Worm (Caenorhabditis elegans): ENCODE results near the gene pho-13.

DNA sequence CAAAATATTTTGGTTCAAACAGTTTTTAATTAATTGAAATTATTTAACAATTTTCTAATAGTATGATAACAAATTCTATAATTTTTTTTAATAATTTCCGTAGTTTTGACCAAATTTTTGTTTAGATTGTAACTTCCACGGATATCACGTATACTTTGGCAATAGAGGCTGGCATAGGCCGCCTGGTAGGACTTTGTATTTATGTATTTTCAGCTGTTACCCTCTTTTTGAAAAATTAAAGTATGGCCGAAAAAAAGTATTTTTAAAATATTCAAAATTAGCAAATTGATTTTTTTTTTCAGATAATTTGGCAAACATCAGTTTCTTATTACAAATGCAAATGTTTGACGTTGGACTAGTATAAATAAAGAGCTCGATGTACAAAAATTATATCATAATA, 40.3 kb downstream of the pho-13 start, which contains the start of the genes nsph-1.1 and K08F8.15:
- TF ChIP-seq nhr-11 (tag; optimal IDR thresholded peaks at IDR 0.05), result no peak
- TF ChIP-seq pqm-1 (tag; optimal IDR thresholded peaks at IDR 0.05), result no peak
- no peak for TF ChIP-seq ceh-28 (tag; optimal IDR thresholded peaks at IDR 0.05)
- no peak for TF ChIP-seq pha-4 (tag; optimal IDR thresholded peaks at IDR 0.05)
- TF ChIP-seq ama-1 (optimal IDR thresholded peaks at IDR 0.05), result no peak
- no peak for TF ChIP-seq mdl-1 (tag; optimal IDR thresholded peaks at IDR 0.05)
- no peak for TF ChIP-seq ceh-82 (tag; optimal IDR thresholded peaks at IDR 0.05)
- no peak for TF ChIP-seq tbx-2 (tag; optimal IDR thresholded peaks at IDR 0.05)
- no peak for TF ChIP-seq ZK546.5 (tag; optimal IDR thresholded peaks at IDR 0.05)
- no peak for TF ChIP-seq lin-39 (tag; optimal IDR thresholded peaks at IDR 0.05)
- no peak for TF ChIP-seq lsy-12 (tag; optimal IDR thresholded peaks at IDR 0.05)
- TF ChIP-seq elt-2 (tag; optimal IDR thresholded peaks at IDR 0.05), result no peak
